Worm (Caenorhabditis elegans) whole organism, mixed stage, embryonic: ENCODE results near the gene gst-27.

Experiments
- blmp-1 ChIP-seq: fragments of 150-350 bp; optimal IDR thresholded peaks from 2 replicates; lab custom pipeline; 2014; ENCODE audit warnings: missing biosample characterization, missing genetic modification characterization
- ces-1 ChIP-seq: fragments of 150-350 bp; optimal IDR thresholded peaks from 2 replicates; lab custom pipeline; 2014; ENCODE audit warnings: missing biosample characterization, missing genetic modification reagents, missing genetic modification characterization
- elt-1 ChIP-seq: sonication (generic microtip); optimal IDR thresholded peaks from 2 replicates; lab custom pipeline; 2017; ENCODE audit warnings: missing genetic modification characterization, mild to moderate bottlenecking, missing compliant biosample characterization, antibody characterized with exemption, moderate library complexity, borderline replicate concordance; ENCODE audit not compliant: insufficient read depth
- hlh-1 ChIP-seq: fragments of 150-350 bp; optimal IDR thresholded peaks from 2 replicates; lab custom pipeline; 2014; ENCODE audit warnings: missing biosample characterization, missing genetic modification reagents, missing genetic modification characterization
- nhr-12 ChIP-seq: fragments of 150-350 bp; optimal IDR thresholded peaks from 2 replicates; lab custom pipeline; 2014; ENCODE audit warnings: missing biosample characterization, missing genetic modification characterization
- nhr-237 ChIP-seq: fragments of 150-350 bp; optimal IDR thresholded peaks from 2 replicates; lab custom pipeline; 2014; ENCODE audit warnings: missing biosample characterization, missing genetic modification characterization
- nhr-28 ChIP-seq: fragments of 150-350 bp; optimal IDR thresholded peaks from 2 replicates; lab custom pipeline; 2014; ENCODE audit warnings: missing biosample characterization, missing genetic modification characterization
- snpc-4 ChIP-seq: fragments of 150-350 bp; optimal IDR thresholded peaks from 2 replicates; lab custom pipeline; 2014; ENCODE audit warnings: missing biosample characterization, missing genetic modification characterization
- ztf-11 ChIP-seq: fragments of 150-350 bp; optimal IDR thresholded peaks from 2 replicates; lab custom pipeline; 2014; ENCODE audit warnings: missing biosample characterization, missing genetic modification characterization

ce11 chrII:15157880-15158279, 7.7 kb downstream of the gst-27 start, which contains the start of gene ptr-20:
- TF ChIP-seq ztf-11 (tag; lab: Kevin White, UChicago) (no peak), hlh-1 (tag; lab: Kevin White, UChicago) (no peak), ces-1 (GFP tag; lab: Kevin White, UChicago) (no peak), snpc-4 (tag; lab: Kevin White, UChicago) (no peak), nhr-28 (no peak), nhr-237 (tag; lab: Kevin White, UChicago) (no peak), blmp-1 (tag; lab: Kevin White, UChicago) (no peak), nhr-12 (tag; lab: Kevin White, UChicago) (no peak), elt-1 (no peak)
